Worm (Caenorhabditis elegans): Measurements from ENCODE around the gene C15B12.8.

- TF ChIP-seq flt-1 (GFP tag; IDR thresholded peaks at IDR 0.05) (no peak), med-1 (GFP tag; optimal IDR thresholded peaks at IDR 0.05; ENCODE audit: insufficient read depth) (no peak), ztf-29 (GFP tag; IDR thresholded peaks at IDR 0.05) (no peak), ztf-23 (GFP tag; IDR thresholded peaks at IDR 0.05) (no peak), cog-1 (tag; optimal IDR thresholded peaks at IDR 0.05) (no peak), klf-2 (GFP tag; conservative IDR thresholded peaks at IDR 0.05) (no peak)
Observed at ce11 chrX:6476540-6476939, 2.5 kb downstream of the C15B12.8 start, which contains the start of gene C15B12.1.
